Fruit fly (Drosophila melanogaster) whole organism, embryonic: ENCODE results near the gene pot.

Experiments
- CG10147 ChIP-seq: fragments of 200-800 bp; sonication (Bioruptor generic); optimal IDR thresholded peaks from 2 replicates; lab custom pipeline; 2019; ENCODE audit warnings: missing biosample characterization, mild to moderate bottlenecking, missing genetic modification characterization, moderate library complexity
- CG10565 ChIP-seq: fragments of 200-800 bp; sonication (Bioruptor generic); optimal IDR thresholded peaks from 3 replicates; lab custom pipeline; 2016; ENCODE audit warnings: missing biosample characterization, mild to moderate bottlenecking, missing genetic modification characterization
- CG10654 ChIP-seq: fragments of 200-800 bp; sonication (Bioruptor generic); optimal IDR thresholded peaks from 2 replicates; lab custom pipeline; 2016; ENCODE audit warnings: missing biosample characterization, missing genetic modification characterization
- CG12391 ChIP-seq: fragments of 200-800 bp; sonication (Bioruptor generic); optimal IDR thresholded peaks from 3 replicates; lab custom pipeline; 2018; ENCODE audit warnings: missing biosample characterization, mild to moderate bottlenecking, missing genetic modification characterization, moderate library complexity
- CG12659 ChIP-seq: fragments of 200-800 bp; sonication (Bioruptor generic); optimal IDR thresholded peaks from 3 replicates; lab custom pipeline; 2017; ENCODE audit warnings: mild to moderate bottlenecking, missing biosample characterization, missing genetic modification reagents, missing genetic modification characterization
- CG12769 ChIP-seq: fragments of 200-800 bp; sonication (Bioruptor generic); optimal IDR thresholded peaks from 2 replicates; lab custom pipeline; 2019; ENCODE audit warnings: missing biosample characterization, mild to moderate bottlenecking, missing genetic modification characterization, moderate library complexity
- CG13894 ChIP-seq: fragments of 200-800 bp; sonication (Bioruptor generic); optimal IDR thresholded peaks from 3 replicates; lab custom pipeline; 2018; ENCODE audit warnings: missing biosample characterization, mild to moderate bottlenecking, missing genetic modification characterization, moderate library complexity
- CG15514 ChIP-seq: fragments of 200-800 bp; sonication (Bioruptor generic); optimal IDR thresholded peaks from 3 replicates; lab custom pipeline; 2017; ENCODE audit warnings: missing biosample characterization, missing genetic modification characterization, mild to moderate bottlenecking, moderate library complexity, missing genetic modification reagents
- CG1602 ChIP-seq: fragments of 200-800 bp; sonication (Bioruptor generic); optimal IDR thresholded peaks from 3 replicates; lab custom pipeline; 2016; ENCODE audit warnings: missing biosample characterization, missing genetic modification characterization
- CG2116 ChIP-seq: fragments of 200-800 bp; sonication (Bioruptor generic); optimal IDR thresholded peaks from 3 replicates; lab custom pipeline; 2018; ENCODE audit warnings: missing biosample characterization, mild to moderate bottlenecking, missing genetic modification characterization
- CG34376 ChIP-seq: fragments of 200-800 bp; sonication (Bioruptor generic); optimal IDR thresholded peaks from 2 replicates; lab custom pipeline; 2018; ENCODE audit warnings: missing biosample characterization, mild to moderate bottlenecking, missing genetic modification characterization
- CG4820 ChIP-seq: fragments of 200-800 bp; sonication (Bioruptor generic); optimal IDR thresholded peaks from 3 replicates; lab custom pipeline; 2016; ENCODE audit warnings: missing biosample characterization, missing genetic modification characterization
- CG6689 ChIP-seq: fragments of 200-800 bp; sonication (Bioruptor generic); IDR thresholded peaks from 2 replicates; pipeline ENCODE4 v1.3.6; 2022; ENCODE audit warnings: missing biosample characterization, missing genetic modification characterization
- CG6765 ChIP-seq: fragments of 200-800 bp; sonication (Bioruptor generic); optimal IDR thresholded peaks from 3 replicates; lab custom pipeline; 2017; ENCODE audit warnings: missing biosample characterization, mild to moderate bottlenecking, missing genetic modification characterization
- CG8281 ChIP-seq: fragments of 200-800 bp; sonication (Bioruptor generic); optimal IDR thresholded peaks from 2 replicates; lab custom pipeline; 2018; ENCODE audit warnings: missing biosample characterization, mild to moderate bottlenecking, missing genetic modification characterization, moderate library complexity
- CG8359 ChIP-seq: fragments of 200-800 bp; sonication (Bioruptor generic); optimal IDR thresholded peaks from 2 replicates; lab custom pipeline; 2017; ENCODE audit warnings: missing biosample characterization, mild to moderate bottlenecking, missing genetic modification characterization, borderline replicate concordance
- CG9437 ChIP-seq: fragments of 200-800 bp; sonication (Bioruptor generic); optimal IDR thresholded peaks from 2 replicates; lab custom pipeline; 2018; ENCODE audit warnings: missing biosample characterization, mild to moderate bottlenecking, missing genetic modification characterization
- Dfd ChIP-seq, 2 experiments: fragments of >200 bp; optimal IDR thresholded peaks; 2 replicates each; lab custom pipeline; 2017; ENCODE audit warnings: missing biosample characterization in 2 of 2, missing genetic modification characterization in 2 of 2
- E2f1 ChIP-seq: fragments of 200-800 bp; sonication (Bioruptor generic); IDR thresholded peaks from 2 replicates; pipeline ENCODE4 v1.3.6; 2022; ENCODE audit warnings: missing biosample characterization, missing genetic modification characterization
- HHEX ChIP-seq: fragments of 200-800 bp; sonication (Bioruptor generic); optimal IDR thresholded peaks from 3 replicates; lab custom pipeline; 2017; ENCODE audit warnings: missing biosample characterization, mild to moderate bottlenecking, missing genetic modification characterization, missing genetic modification reagents
- Mad ChIP-seq: fragments of 200-800 bp; sonication (Bioruptor generic); optimal IDR thresholded peaks from 2 replicates; lab custom pipeline; 2016; ENCODE audit warnings: missing biosample characterization, missing genetic modification characterization
- Rx ChIP-seq: fragments of 200-800 bp; sonication (Bioruptor generic); IDR thresholded peaks from 2 replicates; pipeline ENCODE4 v1.3.6; 2022; ENCODE audit warnings: missing biosample characterization, missing genetic modification characterization
- Side ChIP-seq: fragments of 200-800 bp; sonication (Bioruptor generic); optimal IDR thresholded peaks from 2 replicates; lab custom pipeline; 2016; ENCODE audit warnings: missing biosample characterization, missing genetic modification characterization
- Sin3A ChIP-seq: fragments of >200 bp; optimal IDR thresholded peaks from 2 replicates; lab custom pipeline; 2018
- Xbp1 ChIP-seq: fragments of 200-800 bp; sonication (Bioruptor generic); optimal IDR thresholded peaks from 3 replicates; lab custom pipeline; 2016; ENCODE audit warnings: missing biosample characterization, mild to moderate bottlenecking, missing genetic modification characterization
- Xrp1 ChIP-seq: fragments of 200-800 bp; sonication (Bioruptor generic); IDR thresholded peaks from 2 replicates; pipeline ENCODE4 v1.3.6; 2022; ENCODE audit warnings: missing biosample characterization, missing genetic modification characterization
- aop ChIP-seq: fragments of 200-800 bp; sonication (Bioruptor generic); IDR thresholded peaks from 2 replicates; pipeline ENCODE4 v1.3.6; 2022; ENCODE audit warnings: missing biosample characterization, missing genetic modification characterization
- cato ChIP-seq: fragments of 200-800 bp; sonication (Bioruptor generic); optimal IDR thresholded peaks from 2 replicates; lab custom pipeline; 2016; ENCODE audit warnings: missing biosample characterization, missing genetic modification characterization, borderline replicate concordance
- chinmo ChIP-seq: fragments of 200-800 bp; sonication (Bioruptor generic); IDR thresholded peaks from 4 replicates; pipeline ENCODE4 v1.3.6; 2022; ENCODE audit warnings: missing biosample characterization, missing genetic modification characterization; ENCODE audit not compliant: partially characterized antibody
- crp ChIP-seq, 2 experiments: fragments of 200-800 bp; sonication (Bioruptor generic); optimal IDR thresholded peaks; 2 replicates in 1 of 2; 3 replicates in 1 of 2; lab custom pipeline; 2017; ENCODE audit warnings: missing biosample characterization in 2 of 2, missing genetic modification characterization in 2 of 2, mild to moderate bottlenecking in 1 of 2, moderate library complexity in 1 of 2
- en ChIP-seq: fragments of 200-800 bp; sonication (Bioruptor generic); optimal IDR thresholded peaks from 2 replicates; lab custom pipeline; 2016; ENCODE audit warnings: missing biosample characterization, missing genetic modification characterization
- fru ChIP-seq: fragments of >200 bp; optimal IDR thresholded peaks from 2 replicates; lab custom pipeline; 2017
- hb ChIP-seq: fragments of 200-800 bp; sonication (Bioruptor generic); IDR thresholded peaks from 3 replicates; pipeline ENCODE4 v1.3.6; 2022; ENCODE audit warnings: missing biosample characterization, missing genetic modification characterization; ENCODE audit not compliant: partially characterized antibody
- hbn ChIP-seq: fragments of 200-800 bp; sonication (Bioruptor generic); IDR thresholded peaks from 2 replicates; pipeline ENCODE4 v1.3.6; 2022; ENCODE audit warnings: missing biosample characterization, missing genetic modification characterization; ENCODE audit not compliant: partially characterized antibody
- jigr1 ChIP-seq: fragments of 200-800 bp; sonication (Bioruptor generic); IDR thresholded peaks from 3 replicates; pipeline ENCODE4 v1.3.6; 2022; ENCODE audit warnings: missing biosample characterization, missing genetic modification characterization
- nom ChIP-seq: fragments of 200-800 bp; sonication (Bioruptor generic); optimal IDR thresholded peaks from 2 replicates; lab custom pipeline; 2017; ENCODE audit warnings: missing biosample characterization, missing genetic modification characterization, mild to moderate bottlenecking, moderate library complexity, missing genetic modification reagents
- onecut ChIP-seq: fragments of 200-800 bp; sonication (Bioruptor generic); IDR thresholded peaks from 2 replicates; pipeline ENCODE4 v1.3.6; 2022; ENCODE audit warnings: missing biosample characterization, missing genetic modification characterization
- sob ChIP-seq: fragments of 200-800 bp; sonication (Bioruptor generic); IDR thresholded peaks from 2 replicates; pipeline ENCODE4 v1.3.6; 2022; ENCODE audit warnings: missing biosample characterization, missing genetic modification characterization
- zen2 ChIP-seq: fragments of 200-800 bp; sonication (Bioruptor generic); IDR thresholded peaks from 3 replicates; pipeline ENCODE4 v1.3.6; 2022; ENCODE audit warnings: missing biosample characterization, missing genetic modification characterization; ENCODE audit not compliant: partially characterized antibody
- zfh1 ChIP-seq: fragments of 200-800 bp; sonication (Bioruptor generic); IDR thresholded peaks from 3 replicates; pipeline ENCODE4 v1.3.6; 2022; ENCODE audit warnings: missing biosample characterization, missing genetic modification characterization

pot gene

dm6 chrX:11915154-11915593, 1.9 kb downstream of the pot start (continued):
- TF ChIP-seq CG6689 (GFP tag; lab: Robert Waterston, UW) (peak; percentile 95), aop (GFP tag; lab: Robert Waterston, UW) (0 out of 2 replicates have a peak, but pooled peaks have one; percentile 46), CG12391 (tag; lab: Kevin White, UChicago) (peak; percentile 92), zfh1 (GFP tag; lab: Robert Waterston, UW) (peak; percentile 87), CG15514 (peak; percentile 48), Xrp1 (GFP tag; lab: Robert Waterston, UW) (peak; percentile 90), fru (lab: Kevin White, UChicago) (no peak), HHEX (GFP tag; lab: Kevin White, UChicago) (peak; percentile 86), cato (peak; percentile 29), CG10147 (GFP tag; lab: Kevin White, UChicago) (peak; percentile 88), en (no peak), Xbp1 (GFP tag; lab: Kevin White, UChicago) (peak; percentile 78), Dfd (GFP tag; optimal IDR thresholded peaks at IDR 0.05; lab: Kevin White, UChicago) (no peak), crp (GFP tag; optimal IDR thresholded peaks at IDR 0.05; lab: Kevin White, UChicago) (peak in 1 of 2 experiments; percentile 40), Rx (GFP tag; lab: Robert Waterston, UW) (peak; percentile 64), CG12769 (tag; lab: Kevin White, UChicago) (peak; percentile 65), CG4820 (GFP tag; lab: Kevin White, UChicago) (peak; percentile 79), CG8359 (GFP tag; lab: Kevin White, UChicago) (peak; percentile 64), E2f1 (GFP tag; lab: Robert Waterston, UW) (peak; percentile 88), CG2116 (GFP tag; lab: Kevin White, UChicago) (peak; percentile 41), Sin3A (lab: Kevin White, UChicago) (no peak), CG9437 (GFP tag; lab: Kevin White, UChicago) (peak; percentile 85), CG6765 (GFP tag; lab: Kevin White, UChicago) (peak; percentile 84), hb (GFP tag; lab: Robert Waterston, UW) (no peak), CG1602 (GFP tag; lab: Kevin White, UChicago) (peak; percentile 79), CG34376 (GFP tag; lab: Kevin White, UChicago) (peak; percentile 81), CG10565 (GFP tag; lab: Kevin White, UChicago) (no peak), CG10654 (GFP tag; lab: Kevin White, UChicago) (peak; percentile 71), sob (GFP tag; lab: Robert Waterston, UW) (peak; percentile 81), jigr1 (GFP tag; lab: Robert Waterston, UW) (peak; percentile 76; the same call in 2 of the 3 replicates), CG8281 (tag; lab: Kevin White, UChicago) (peak; percentile 80), hbn (GFP tag; lab: Robert Waterston, UW) (no peak), Mad (GFP tag; lab: Kevin White, UChicago) (peak; percentile 25), Side (GFP tag; lab: Kevin White, UChicago) (no peak), CG13894 (tag; lab: Kevin White, UChicago) (peak; percentile 73), CG12659 (peak; percentile 91)

DNA sequence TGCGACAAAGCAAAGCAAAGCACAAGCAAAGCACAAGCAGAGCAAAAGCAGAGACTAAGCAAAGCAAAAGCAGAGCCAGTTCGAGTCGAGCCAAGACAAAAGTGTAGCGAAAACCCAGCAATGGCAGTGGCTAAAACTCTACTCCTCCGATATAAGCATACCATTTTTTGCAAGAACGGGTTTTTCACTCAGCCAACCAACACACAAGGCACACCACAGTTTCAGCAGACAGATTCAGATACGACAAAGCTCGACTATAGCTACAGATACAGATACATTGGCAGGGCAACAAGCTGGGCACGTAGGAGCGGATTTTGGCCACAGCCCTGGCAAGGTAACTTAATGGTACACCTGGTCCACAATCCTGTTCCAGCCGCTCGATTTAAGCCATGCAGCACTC, 3.5 kb downstream of the pot start:
- TF ChIP-seq chinmo: peak; percentile 83; the same call in 3 of the 4 replicates
- TF ChIP-seq zen2 (GFP tag; lab: Robert Waterston, UW): no peak
- TF ChIP-seq onecut (GFP tag; lab: Robert Waterston, UW): no peak
- peak; percentile 9 for TF ChIP-seq CG12769 (tag; lab: Kevin White, UChicago)
- peak; percentile 8 for TF ChIP-seq CG13894 (tag; lab: Kevin White, UChicago)
- TF ChIP-seq nom (GFP tag; lab: Kevin White, UChicago): peak; percentile 31
